Fruit fly (Drosophila melanogaster) whole organism, wandering third instar larva: ENCODE results near the gene tsl.
"Not testable (repeated sequence)": the region's sequence is repeated elsewhere in the genome, so short reads cannot be mapped to it uniquely, and the experiment has no call there.

Experiments used
- Abd-B ChIP-seq: fragments of >200 bp; optimal IDR thresholded peaks from 2 replicates; lab custom pipeline; 2017; ENCODE audit warnings: missing biosample characterization, missing genetic modification characterization
- CG32264 ChIP-seq: fragments of 200-800 bp; sonication (Bioruptor generic); optimal IDR thresholded peaks from 2 replicates; lab custom pipeline; 2016; ENCODE audit warnings: missing biosample characterization, missing genetic modification characterization
- CG9705 ChIP-seq: fragments of 200-800 bp; sonication (Bioruptor generic); optimal IDR thresholded peaks from 2 replicates; lab custom pipeline; 2018; ENCODE audit warnings: missing biosample characterization, mild to moderate bottlenecking, missing genetic modification characterization
- CrebA ChIP-seq: fragments of 200-800 bp; sonication (Bioruptor generic); optimal IDR thresholded peaks from 2 replicates; lab custom pipeline; 2016; ENCODE audit warnings: missing biosample characterization, mild to moderate bottlenecking, missing genetic modification characterization, borderline replicate concordance
- Dfd ChIP-seq: fragments of >200 bp; optimal IDR thresholded peaks from 2 replicates; lab custom pipeline; 2017; ENCODE audit warnings: missing biosample characterization, missing genetic modification characterization
- Dif ChIP-seq: fragments of 200-275, 200-300 bp; sonication (Bioruptor generic); optimal IDR thresholded peaks from 2 replicates; lab custom pipeline; 2018; ENCODE audit warnings: missing biosample characterization, missing genetic modification characterization; ENCODE audit not compliant: partially characterized antibody
- GATAd ChIP-seq: sonication (Bioruptor generic); optimal IDR thresholded peaks from 2 replicates; lab custom pipeline; 2016; ENCODE audit warnings: missing biosample characterization, missing genetic modification characterization
- HLH106 ChIP-seq: fragments of 200-800 bp; optimal IDR thresholded peaks from 3 replicates; lab custom pipeline; 2019; ENCODE audit warnings: missing biosample characterization, mild to moderate bottlenecking, missing genetic modification characterization, moderate library complexity
- Hnf4 ChIP-seq: fragments of 200-800 bp; sonication (Bioruptor generic); optimal IDR thresholded peaks from 2 replicates; lab custom pipeline; 2016; ENCODE audit warnings: missing biosample characterization, mild to moderate bottlenecking, missing genetic modification characterization
- Hr78 ChIP-seq: fragments of >200 bp; optimal IDR thresholded peaks from 2 replicates; lab custom pipeline; 2017; ENCODE audit warnings: missing biosample characterization, missing genetic modification characterization
- Hr83 ChIP-seq: fragments of 200-300 bp; sonication (Bioruptor generic); optimal IDR thresholded peaks from 2 replicates; lab custom pipeline; 2016; ENCODE audit warnings: missing biosample characterization, mild to moderate bottlenecking, missing genetic modification characterization, moderate library complexity; ENCODE audit not compliant: poor library complexity, severe bottlenecking
- Jra ChIP-seq: sonication (Bioruptor generic); optimal IDR thresholded peaks from 2 replicates; lab custom pipeline; 2016; ENCODE audit warnings: missing biosample characterization, missing genetic modification characterization
- Myc ChIP-seq: fragments of >200 bp; optimal IDR thresholded peaks from 2 replicates; lab custom pipeline; 2017
- N ChIP-seq: fragments of >200 bp; optimal IDR thresholded peaks from 2 replicates; lab custom pipeline; 2018; ENCODE audit warnings: missing biosample characterization, missing external identifiers, missing genetic modification characterization
- OdsH ChIP-seq: fragments of 200-800 bp; sonication (Bioruptor generic); optimal IDR thresholded peaks from 2 replicates; lab custom pipeline; 2016; ENCODE audit warnings: missing biosample characterization, mild to moderate bottlenecking, missing genetic modification characterization
- Rel ChIP-seq, 2 experiments: fragments of 200-800 bp; sonication (Bioruptor generic) in 1 of 2; optimal IDR thresholded peaks; 2 replicates in 1 of 2; 3 replicates in 1 of 2; lab custom pipeline; 2016 to 2019; ENCODE audit warnings: mild to moderate bottlenecking in 2 of 2, missing biosample characterization in 2 of 2, missing genetic modification characterization in 2 of 2, moderate library complexity in 1 of 2
- Sp1 ChIP-seq: fragments of 200-800 bp; sonication (Bioruptor generic); optimal IDR thresholded peaks from 3 replicates; lab custom pipeline; 2019; ENCODE audit warnings: missing biosample characterization, mild to moderate bottlenecking, missing genetic modification characterization, moderate library complexity
- br ChIP-seq: fragments of 200-800 bp; sonication (Bioruptor generic); optimal IDR thresholded peaks from 2 replicates; lab custom pipeline; 2016; ENCODE audit warnings: missing biosample characterization, missing genetic modification characterization
- brk ChIP-seq: fragments of 200-800 bp; sonication (Bioruptor generic); optimal IDR thresholded peaks from 2 replicates; lab custom pipeline; 2016; ENCODE audit warnings: missing biosample characterization, mild to moderate bottlenecking, missing genetic modification characterization
- dl ChIP-seq, 2 experiments: fragments of 175-275, 200-275 bp in 1 of 2; fragments of 200-275 bp in 1 of 2; sonication (Bioruptor generic); optimal IDR thresholded peaks; lab custom pipeline; 2018; ENCODE audit warnings: mild to moderate bottlenecking in 2 of 2, missing biosample characterization in 2 of 2, missing genetic modification characterization in 2 of 2, moderate library complexity in 2 of 2; ENCODE audit not compliant: partially characterized antibody in 2 of 2, insufficient read depth in 1 of 2
- dmrt93B ChIP-seq: fragments of 200-800 bp; sonication (Bioruptor generic); optimal IDR thresholded peaks from 2 replicates; lab custom pipeline; 2018; ENCODE audit warnings: missing biosample characterization, mild to moderate bottlenecking, missing genetic modification characterization
- dsf ChIP-seq: sonication (Bioruptor generic); optimal IDR thresholded peaks from 2 replicates; lab custom pipeline; 2016; ENCODE audit warnings: missing biosample characterization, missing genetic modification characterization, borderline replicate concordance
- ey ChIP-seq: fragments of 200-800 bp; sonication (Bioruptor generic); optimal IDR thresholded peaks from 2 replicates; lab custom pipeline; 2016; ENCODE audit warnings: missing biosample characterization, missing genetic modification characterization
- foxo ChIP-seq, 2 experiments: fragments of 200-800 bp; sonication (Bioruptor generic); optimal IDR thresholded peaks; 2 replicates in 1 of 2; 3 replicates in 1 of 2; lab custom pipeline; 2016 to 2017; ENCODE audit warnings: missing biosample characterization in 2 of 2, missing genetic modification characterization in 2 of 2
- fru ChIP-seq: fragments of 200-800 bp; sonication (Bioruptor generic); optimal IDR thresholded peaks from 3 replicates; lab custom pipeline; 2016; ENCODE audit warnings: missing biosample characterization, mild to moderate bottlenecking, missing genetic modification characterization
- h ChIP-seq: fragments of 200-800 bp; sonication (Bioruptor generic); optimal IDR thresholded peaks from 3 replicates; lab custom pipeline; 2016; ENCODE audit warnings: missing biosample characterization, mild to moderate bottlenecking, missing genetic modification characterization
- pan ChIP-seq: fragments of >200 bp; optimal IDR thresholded peaks from 2 replicates; lab custom pipeline; 2017
- psq ChIP-seq: fragments of 200-800 bp; sonication (Bioruptor generic); optimal IDR thresholded peaks from 3 replicates; lab custom pipeline; 2017; ENCODE audit warnings: missing biosample characterization, mild to moderate bottlenecking, missing genetic modification characterization, moderate library complexity
- rgr ChIP-seq: fragments of 200-800 bp; sonication (Bioruptor generic); optimal IDR thresholded peaks from 3 replicates; lab custom pipeline; 2016; ENCODE audit warnings: missing biosample characterization, mild to moderate bottlenecking, missing genetic modification characterization
- sage ChIP-seq: fragments of 200-800 bp; sonication (Bioruptor generic); optimal IDR thresholded peaks from 2 replicates; lab custom pipeline; 2016; ENCODE audit warnings: missing biosample characterization, mild to moderate bottlenecking, missing genetic modification characterization
- sv ChIP-seq: fragments of 200-800 bp; sonication (Bioruptor generic); optimal IDR thresholded peaks from 3 replicates; lab custom pipeline; 2016; ENCODE audit warnings: missing biosample characterization, missing genetic modification characterization
- tai ChIP-seq: sonication (Bioruptor generic); optimal IDR thresholded peaks from 2 replicates; lab custom pipeline; 2016; ENCODE audit warnings: missing biosample characterization, missing genetic modification characterization
- usp ChIP-seq: fragments of >200 bp; optimal IDR thresholded peaks from 2 replicates; lab custom pipeline; 2017; ENCODE audit warnings: missing biosample characterization, missing genetic modification characterization
- woc ChIP-seq: sonication (Bioruptor generic); optimal IDR thresholded peaks from 2 replicates; lab custom pipeline; 2016; ENCODE audit warnings: missing biosample characterization, mild to moderate bottlenecking, missing genetic modification characterization

Gene tsl

dm6 chr3R:21737264-21737663, 45.1 kb downstream of the tsl start, which contains the start of gene CG42870:
TSS of gene CG42870 (minus strand) at chr3R:21737364.
- TF ChIP-seq Dif (GFP tag; lab: Kevin White, UChicago): no peak
- no peak for TF ChIP-seq pan (lab: Kevin White, UChicago)
- no peak for TF ChIP-seq brk (GFP tag; lab: Kevin White, UChicago)
- TF ChIP-seq woc (GFP tag; lab: Kevin White, UChicago): no peak
- no peak for TF ChIP-seq rgr (GFP tag; lab: Kevin White, UChicago)
- no peak for TF ChIP-seq Hr83
- no peak for TF ChIP-seq usp
- TF ChIP-seq Rel (GFP tag; optimal IDR thresholded peaks at IDR 0.05; lab: Kevin White, UChicago): no peak
- no peak for TF ChIP-seq Rel (tag; optimal IDR thresholded peaks at IDR 0.05; lab: Kevin White, UChicago)
- no peak for TF ChIP-seq fru (GFP tag; lab: Kevin White, UChicago)

dm6 chr3R:21736749-21737148, 45.6 kb downstream of the tsl start, which contains the start of gene CG42869:
TSS of gene CG42869 (minus strand) at chr3R:21736849.
- TF ChIP-seq CrebA: no peak
- TF ChIP-seq CG32264 (GFP tag; lab: Kevin White, UChicago): no peak
- no peak for TF ChIP-seq Hnf4 (GFP tag; lab: Kevin White, UChicago)
- no peak for TF ChIP-seq sage (GFP tag; lab: Kevin White, UChicago)
- no peak for TF ChIP-seq GATAd (GFP tag; lab: Kevin White, UChicago)

- not testable (repeated sequence) for TF ChIP-seq N, CG9705, CG32264 (GFP tag; lab: Kevin White, UChicago)
- TF ChIP-seq, all 38 proteins: peak for 0; not testable (repeated sequence) for 38
These were observed 46.1 kb downstream of the tsl start, which contains the start of gene Sfp93F for dm6 chr3R:21736196-21736595. TSS of gene Sfp93F (minus strand) at chr3R:21736296.

- peak in 1 of 2 experiments; percentile 32 for TF ChIP-seq foxo (GFP tag; optimal IDR thresholded peaks at IDR 0.05; lab: Kevin White, UChicago)
- no peak for TF ChIP-seq dsf (GFP tag; lab: Kevin White, UChicago)
- no peak for TF ChIP-seq Hr83
- TF ChIP-seq brk (GFP tag; lab: Kevin White, UChicago): no peak
- TF ChIP-seq CG9705 (GFP tag; lab: Kevin White, UChicago): no peak
- peak; percentile 30 for TF ChIP-seq HLH106
- no peak for TF ChIP-seq sv (GFP tag; lab: Kevin White, UChicago)
- TF ChIP-seq Myc (lab: Kevin White, UChicago): no peak
- peak; percentile 29 for TF ChIP-seq rgr (GFP tag; lab: Kevin White, UChicago)
- no peak for TF ChIP-seq Jra (GFP tag; lab: Kevin White, UChicago)
- peak; percentile 2 for TF ChIP-seq OdsH (GFP tag; lab: Kevin White, UChicago)
- TF ChIP-seq Hnf4 (GFP tag; lab: Kevin White, UChicago): peak; percentile 7
- no peak for TF ChIP-seq Abd-B (GFP tag; lab: Kevin White, UChicago)
- no peak for TF ChIP-seq GATAd (GFP tag; lab: Kevin White, UChicago)
- TF ChIP-seq Dif (GFP tag; lab: Kevin White, UChicago): no peak
- TF ChIP-seq Rel (GFP tag; optimal IDR thresholded peaks at IDR 0.05; lab: Kevin White, UChicago): no peak
- TF ChIP-seq Rel (tag; optimal IDR thresholded peaks at IDR 0.05; lab: Kevin White, UChicago): no peak
- peak; percentile 22 for TF ChIP-seq Sp1 (GFP tag; lab: Kevin White, UChicago)
- peak; percentile 16 for TF ChIP-seq br
- TF ChIP-seq dmrt93B (GFP tag; lab: Kevin White, UChicago): no peak
- TF ChIP-seq ey: peak; percentile 40
- peak; percentile 48 for TF ChIP-seq h
- TF ChIP-seq Dfd (GFP tag; lab: Kevin White, UChicago): no peak
These were observed 49.4 kb downstream of the tsl start for dm6 chr3R:21732901-21733300.

- TF ChIP-seq CrebA (no peak), woc (GFP tag; lab: Kevin White, UChicago) (no peak), Abd-B (GFP tag; lab: Kevin White, UChicago) (no peak), Hr83 (no peak), Dfd (GFP tag; lab: Kevin White, UChicago) (no peak), CG32264 (GFP tag; lab: Kevin White, UChicago) (no peak), foxo (GFP tag; optimal IDR thresholded peaks at IDR 0.05; lab: Kevin White, UChicago) (no peak), usp (no peak), tai (GFP tag; lab: Kevin White, UChicago) (no peak), Hr78 (GFP tag; lab: Kevin White, UChicago) (no peak), ey (no peak), sv (GFP tag; lab: Kevin White, UChicago) (no peak), HLH106 (no peak), brk (GFP tag; lab: Kevin White, UChicago) (no peak), dl (GFP tag; optimal IDR thresholded peaks at IDR 0.05; lab: Kevin White, UChicago; ENCODE audit: insufficient read depth in 1 of 2, partially characterized antibody in 2 of 2) (no peak), psq (GFP tag; lab: Kevin White, UChicago) (no peak), h (no peak), Jra (GFP tag; lab: Kevin White, UChicago) (no peak)
- TF ChIP-seq, all 38 proteins: peak for 0
These were observed 50.7 kb downstream of the tsl start for dm6 chr3R:21731682-21732081.
